Fruit fly (Drosophila melanogaster): Measurements from ENCODE around the gene Got2.

DNA sequence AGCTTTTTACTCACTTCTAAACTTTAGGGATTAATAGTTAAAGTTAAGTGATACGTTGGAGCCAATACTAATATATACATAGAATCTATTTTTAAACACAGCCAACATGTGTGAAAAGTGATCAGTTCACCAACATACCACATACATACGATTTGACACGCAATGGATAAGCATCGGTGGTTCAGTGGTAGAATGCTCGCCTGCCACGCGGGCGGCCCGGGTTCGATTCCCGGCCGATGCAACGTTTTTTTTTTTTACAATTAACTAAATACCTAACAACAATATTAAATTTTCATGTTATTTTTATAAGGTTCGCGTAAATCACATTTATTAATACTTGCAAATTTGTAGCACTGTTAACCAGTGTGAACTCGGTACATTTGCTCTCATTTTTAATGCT lies 44.0 kb upstream of the Got2 start:
- no peak for TF ChIP-seq ss (GFP tag; optimal IDR thresholded peaks at IDR 0.05)
- TF ChIP-seq fd59A (GFP tag; optimal IDR thresholded peaks at IDR 0.05): no peak
- no peak for TF ChIP-seq achi (GFP tag; optimal IDR thresholded peaks at IDR 0.05)
- TF ChIP-seq CG11902 (GFP tag; optimal IDR thresholded peaks at IDR 0.05): no peak
- TF ChIP-seq CG34406 (GFP tag; optimal IDR thresholded peaks at IDR 0.05): no peak
- no peak for TF ChIP-seq CG8119 (GFP tag; IDR thresholded peaks at IDR 0.05)
